Worm (Caenorhabditis elegans) whole organism, midembryonic: ENCODE results near the gene F38H12.5.

Experiments used
- T22C8.4 ChIP-seq: fragments of 200-800 bp; sonication (Bioruptor generic); IDR thresholded peaks from 2 replicates; pipeline ENCODE4 v1.3.6; 2022; ENCODE audit warnings: missing genetic modification characterization, missing compliant biosample characterization
- tab-1 ChIP-seq: fragments of 200-800 bp; sonication (Bioruptor generic); IDR thresholded peaks from 2 replicates; pipeline ENCODE4 v1.3.6; 2022; ENCODE audit warnings: missing genetic modification characterization, missing compliant biosample characterization

DNA sequence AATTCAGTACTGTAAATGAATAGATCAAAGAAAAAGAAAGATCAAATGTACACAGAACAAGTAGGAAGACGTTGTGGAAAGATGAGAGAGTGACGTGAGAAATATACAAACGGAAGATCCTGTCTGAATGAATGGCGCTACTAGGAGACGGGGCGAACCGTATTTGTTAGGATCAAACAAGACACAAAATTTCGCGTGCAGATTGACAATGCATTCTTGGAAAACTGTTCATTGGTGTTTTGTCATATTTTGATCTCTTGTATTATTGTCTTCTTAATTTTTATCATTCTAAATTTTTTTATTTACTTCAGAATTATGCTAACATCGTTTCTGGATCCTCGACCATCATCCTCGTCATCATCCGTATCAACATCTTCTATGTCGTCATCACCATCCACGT is 11.9 kb upstream of the F38H12.5 start, which contains the start of gene nhr-181:
- TF ChIP-seq tab-1 (no peak), T22C8.4 (GFP tag; lab: Robert Waterston, UW) (no peak)
